Fruit fly (Drosophila melanogaster) whole organism, larva: ENCODE measurements around the gene CG31862.
A peak's percentile ranks its signal among the peaks of the same experiment; 100 is the strongest.

Experiments
- noc ChIP-seq: fragments of 200-800 bp; sonication (Bioruptor generic); optimal IDR thresholded peaks from 3 replicates; lab custom pipeline; 2019; ENCODE audit warnings: missing biosample characterization, mild to moderate bottlenecking, missing genetic modification characterization, moderate library complexity

CG31862 gene

DNA sequence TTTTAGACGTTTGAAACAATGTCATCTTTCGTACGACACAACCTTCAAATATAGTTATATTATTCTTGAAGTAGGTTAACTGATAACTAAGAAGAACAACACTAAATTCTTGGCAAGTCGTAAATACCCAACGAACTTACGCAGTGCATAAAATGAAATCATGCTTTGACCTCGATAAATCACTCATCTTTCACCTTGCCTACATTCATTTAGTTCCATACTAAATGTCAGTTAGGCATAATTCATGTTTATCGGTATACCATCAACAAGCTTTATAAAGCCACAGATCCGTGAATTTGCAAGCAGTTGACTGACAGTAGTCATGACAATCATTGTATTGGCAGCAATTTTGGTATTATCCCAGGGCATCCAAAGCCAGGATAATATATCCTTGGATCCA is at the start of gene CG31862:
CG31862 (plus strand) TSS at position 301 of the 400 bp plus-strand sequence.
- no peak for TF ChIP-seq noc

DNA sequence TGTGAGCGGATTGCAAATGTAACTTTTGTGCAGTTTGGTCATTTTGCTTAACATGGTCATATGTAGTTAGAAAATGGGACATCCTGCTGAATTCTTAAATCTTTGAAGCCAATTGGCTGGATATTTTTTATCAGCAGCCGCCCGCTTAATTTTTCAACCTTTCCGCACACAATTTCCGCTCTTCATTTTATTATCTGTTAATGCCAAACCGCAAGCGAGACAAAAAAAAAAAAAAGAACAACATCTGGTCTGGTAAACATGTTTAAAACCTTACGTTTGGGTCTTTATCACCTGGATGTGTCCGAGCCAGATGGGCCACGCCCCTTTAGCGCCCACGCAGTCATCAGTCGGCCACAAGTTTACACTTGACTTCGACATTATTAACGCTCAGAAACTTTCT is 48.4 kb upstream of the CG31862 start:
- no peak for TF ChIP-seq noc

DNA sequence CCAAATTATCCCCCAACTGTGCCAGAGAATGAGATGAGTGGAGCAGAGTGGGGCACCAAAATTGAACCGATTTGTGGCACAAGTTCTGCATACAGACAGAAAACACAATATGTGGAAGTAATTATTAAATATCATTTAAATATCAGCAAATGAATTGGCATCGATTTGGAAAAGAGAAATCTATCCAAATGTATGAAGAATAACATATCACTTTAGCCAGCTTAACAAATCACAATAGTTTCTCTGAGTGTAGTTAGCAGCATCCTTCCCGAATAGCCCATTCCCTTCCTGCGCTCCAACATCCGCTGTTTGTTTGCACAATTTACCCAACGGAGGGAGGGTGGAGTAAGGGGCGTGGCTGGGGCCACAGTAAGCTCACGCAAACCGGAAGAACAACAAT is 23.8 kb upstream of the CG31862 start:
- TF ChIP-seq noc: no peak

DNA sequence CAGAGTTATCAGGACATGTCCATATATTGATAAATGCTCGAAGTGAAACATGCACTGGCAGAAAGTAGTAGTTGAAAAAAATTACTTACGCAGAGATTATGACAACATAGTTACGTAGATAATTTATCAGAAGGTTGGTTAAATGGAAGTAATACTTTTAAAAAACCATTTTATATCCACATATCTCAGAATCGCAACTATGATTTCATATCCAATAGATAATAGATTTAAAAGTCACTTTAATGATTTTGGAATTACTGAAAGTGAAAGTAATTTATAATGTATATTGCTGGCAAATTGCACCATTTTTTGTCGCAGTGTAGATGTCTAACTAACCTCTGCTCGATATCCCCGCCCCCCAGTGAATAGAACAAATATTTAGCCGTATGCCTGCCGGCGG is 1.5 kb upstream of the CG31862 start:
- no peak for TF ChIP-seq noc

DNA sequence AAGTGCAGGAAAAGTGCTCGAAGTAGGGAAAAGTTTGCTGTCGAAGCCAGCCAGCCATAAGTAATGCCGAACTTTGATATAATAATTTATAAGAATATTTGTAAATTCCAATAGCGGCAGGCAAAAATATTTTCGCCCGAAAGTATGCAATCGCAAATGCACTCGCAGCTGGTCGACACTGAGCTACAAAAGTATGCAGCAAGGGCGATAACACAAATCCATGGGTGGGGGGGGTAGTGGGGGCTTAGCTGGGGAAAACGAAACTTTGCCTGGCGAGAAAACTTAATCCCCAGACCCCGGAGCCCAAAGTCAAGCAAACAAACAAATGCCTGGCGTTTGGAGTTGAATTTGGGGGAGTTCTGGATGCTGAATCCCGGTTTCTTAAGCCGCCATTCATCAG is 3.1 kb downstream of the CG31862 start:
- no peak for TF ChIP-seq noc

DNA sequence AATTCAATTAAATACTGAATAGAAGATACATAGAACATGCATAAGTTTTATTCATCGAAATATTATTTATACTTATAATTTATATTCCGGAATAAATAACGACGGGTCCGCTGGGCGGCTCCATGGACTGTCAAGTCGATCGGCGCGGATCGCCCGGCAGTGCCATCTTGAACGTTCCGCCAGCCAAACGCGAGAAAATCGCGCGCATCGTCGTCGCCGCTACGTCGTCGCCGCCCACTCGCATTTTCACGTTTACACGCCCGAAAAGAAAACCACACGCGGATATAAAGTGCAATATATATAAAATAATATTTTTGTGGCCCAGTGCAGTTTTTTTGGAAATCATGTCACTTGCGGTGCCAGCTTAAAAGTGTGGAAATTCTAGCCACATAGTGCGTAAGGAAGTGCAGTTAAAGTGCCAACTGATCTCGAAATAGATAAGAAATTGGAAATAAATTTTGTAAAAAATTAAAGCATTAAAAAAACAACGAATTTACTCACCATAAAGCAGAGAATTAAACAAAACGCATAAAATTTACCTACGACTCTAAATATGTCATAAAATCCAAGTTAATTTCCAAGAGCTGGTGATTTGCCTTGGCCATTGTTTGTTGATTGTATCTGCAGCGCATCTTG is 5.1 kb downstream of the CG31862 start, which contains the start of the genes bru2 and CG43813:
bru2 (plus strand) TSS at position 586 of the 636 bp plus-strand sequence.
CG43813 (minus strand) TSS at position 633 of the 636 bp plus-strand sequence.
- no peak for TF ChIP-seq noc

DNA sequence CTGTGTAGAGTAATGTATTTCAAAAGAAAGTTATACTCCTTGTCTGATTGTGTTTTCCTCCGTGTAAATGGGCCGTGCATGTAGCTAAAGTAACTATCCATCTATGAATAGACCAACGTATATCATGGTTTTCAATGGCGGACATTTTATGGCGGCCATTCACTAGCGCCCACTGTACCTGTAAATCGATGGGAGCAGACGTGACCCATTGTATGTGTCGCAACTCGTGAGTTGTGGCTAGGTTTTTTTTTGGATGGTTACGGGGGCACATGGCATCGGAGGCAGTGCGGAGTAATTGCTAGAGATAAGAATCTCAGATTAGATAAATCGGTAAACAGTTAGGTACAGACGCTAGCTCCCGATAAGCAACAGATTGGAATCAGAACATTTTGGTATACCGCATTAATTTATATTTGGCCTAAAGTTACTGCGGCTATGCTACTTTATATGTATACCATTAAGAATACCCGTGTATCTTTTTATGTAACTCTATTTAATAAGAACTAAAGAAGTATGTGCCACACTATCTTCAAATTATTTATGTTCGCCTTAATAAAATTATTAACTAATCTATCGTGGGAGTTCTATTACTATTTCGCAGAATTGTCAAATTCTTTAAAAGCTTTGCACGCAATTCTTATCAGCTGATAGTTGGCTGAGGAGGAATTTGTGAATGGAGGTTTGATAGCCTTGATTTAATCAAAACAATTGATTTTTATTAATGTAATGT is 7.7 kb downstream of the CG31862 start:
- peak; percentile 4 for TF ChIP-seq noc

DNA sequence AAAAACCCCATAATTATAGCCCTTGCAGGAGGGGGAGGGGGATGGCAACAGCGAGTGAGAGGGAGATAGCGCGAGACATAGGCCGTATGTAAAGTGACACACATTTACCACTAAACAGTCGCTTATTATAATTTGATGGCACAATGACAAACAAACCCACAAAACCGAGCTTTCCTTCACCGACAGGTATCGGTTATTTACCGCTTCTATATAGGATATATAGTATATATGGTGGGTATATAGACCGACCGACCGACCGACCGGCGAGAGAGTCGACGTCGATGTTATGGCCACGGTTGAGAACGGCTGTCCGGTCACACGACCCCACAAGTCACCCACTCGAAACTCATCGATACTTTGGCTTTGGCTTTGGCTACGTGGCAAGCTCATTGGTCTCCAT is 8.4 kb downstream of the CG31862 start:
- no peak for TF ChIP-seq noc

DNA sequence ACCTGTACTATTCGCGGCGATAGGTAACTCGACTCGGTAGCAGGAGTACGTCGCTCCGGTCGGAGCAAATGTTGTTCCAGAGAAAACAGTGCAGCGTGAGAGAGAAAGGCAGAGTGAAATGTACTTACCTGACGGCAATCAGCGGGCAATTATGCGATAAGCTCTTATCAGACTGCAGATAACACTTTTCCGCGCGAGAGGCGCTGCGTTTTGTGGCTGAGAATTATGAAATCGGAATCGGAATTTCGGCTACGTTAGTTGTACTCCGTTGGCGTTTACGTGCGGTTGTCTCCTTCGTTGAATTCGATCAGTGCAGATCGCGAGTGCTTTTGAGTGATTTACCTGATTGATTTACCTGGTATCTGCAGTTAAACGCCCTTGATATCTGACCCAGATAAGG is 9.2 kb downstream of the CG31862 start:
- no peak for TF ChIP-seq noc

DNA sequence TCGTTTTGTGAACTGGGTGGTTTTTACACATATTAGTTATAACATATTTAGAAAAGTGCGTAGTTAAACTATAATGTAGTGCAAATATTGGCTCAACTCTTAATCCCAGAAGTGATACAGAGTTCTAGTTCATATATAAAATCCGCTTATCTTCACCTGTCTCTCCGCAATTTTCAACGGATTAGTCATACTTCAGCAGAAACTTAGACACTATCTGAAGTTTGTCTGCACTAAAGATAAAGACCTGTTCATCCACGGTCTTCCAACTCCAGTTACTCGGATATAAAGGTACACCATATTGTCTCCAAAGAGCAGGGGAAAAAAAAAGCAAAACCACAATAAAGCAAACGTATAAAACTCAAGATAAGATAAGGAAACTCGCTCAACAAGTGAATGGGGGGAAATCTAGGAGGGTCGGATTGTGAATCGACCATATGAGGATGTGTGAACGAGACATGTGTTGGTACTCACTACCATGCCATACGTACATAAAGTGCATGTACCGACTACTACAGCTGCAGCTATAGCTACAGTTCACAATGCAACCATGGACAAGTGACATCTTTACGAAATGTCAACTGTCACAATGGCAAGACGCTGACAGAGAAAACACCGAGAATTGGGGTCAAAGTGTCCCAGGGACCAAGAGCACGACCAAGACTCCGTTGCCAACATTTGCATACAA is 9.9 kb downstream of the CG31862 start:
- TF ChIP-seq noc: no peak

DNA sequence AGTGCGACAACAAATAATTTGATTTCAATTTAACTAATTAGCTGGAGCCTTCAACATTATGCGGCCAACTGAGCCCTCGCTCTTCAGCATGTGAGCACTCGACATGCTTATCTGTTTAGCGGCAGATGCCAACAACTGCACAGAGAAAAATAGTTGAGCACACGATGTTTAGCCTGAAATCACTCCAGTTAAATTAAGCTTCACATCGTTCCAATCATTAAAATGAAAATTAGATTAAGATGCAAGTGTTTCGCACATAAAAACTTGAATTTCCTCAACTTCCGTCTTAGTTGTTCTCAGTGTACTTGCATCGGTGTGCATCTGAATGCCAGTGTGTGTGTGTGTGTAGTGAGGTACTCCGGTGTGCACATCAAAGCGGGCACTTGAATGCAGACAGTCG is 12.2 kb downstream of the CG31862 start:
- no peak for TF ChIP-seq noc

DNA sequence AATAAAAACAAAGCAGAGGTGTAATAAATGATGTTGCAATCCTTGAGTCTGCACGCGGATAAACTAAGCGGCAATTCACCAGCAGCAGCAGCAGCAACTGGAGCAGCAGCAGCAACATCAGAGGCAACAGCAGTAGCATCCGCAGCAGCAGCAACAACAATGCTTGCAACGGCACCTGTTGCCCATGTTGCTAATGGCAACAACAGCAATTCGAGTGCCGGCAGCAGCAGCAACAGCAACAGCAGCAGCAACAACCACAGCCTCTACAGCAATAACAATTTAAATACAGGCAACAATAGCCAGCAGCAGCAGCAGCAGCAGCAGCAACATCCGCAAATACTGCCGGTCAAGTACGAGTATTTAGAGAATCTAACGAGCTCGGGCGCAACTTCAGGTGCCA is 13.3 kb downstream of the CG31862 start:
- no peak for TF ChIP-seq noc

DNA sequence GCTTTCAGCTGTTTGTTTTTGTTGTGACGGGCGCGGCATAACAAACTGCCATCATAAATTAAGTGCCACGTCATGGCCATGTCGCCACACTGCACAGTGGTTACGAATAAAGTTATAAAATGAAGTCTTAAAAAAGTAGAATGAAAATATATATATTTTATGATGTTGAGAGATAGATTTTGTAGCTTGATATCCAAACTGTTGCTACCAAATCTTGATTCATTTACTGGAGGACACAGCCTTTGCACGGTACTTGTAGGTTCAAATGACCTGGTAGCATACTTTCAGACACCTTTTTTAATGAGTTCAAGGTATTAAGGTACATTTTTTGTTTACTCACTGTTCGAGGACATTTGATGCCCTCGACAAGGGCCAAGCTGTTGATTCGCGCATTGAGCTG is 15.3 kb downstream of the CG31862 start:
- TF ChIP-seq noc: no peak

DNA sequence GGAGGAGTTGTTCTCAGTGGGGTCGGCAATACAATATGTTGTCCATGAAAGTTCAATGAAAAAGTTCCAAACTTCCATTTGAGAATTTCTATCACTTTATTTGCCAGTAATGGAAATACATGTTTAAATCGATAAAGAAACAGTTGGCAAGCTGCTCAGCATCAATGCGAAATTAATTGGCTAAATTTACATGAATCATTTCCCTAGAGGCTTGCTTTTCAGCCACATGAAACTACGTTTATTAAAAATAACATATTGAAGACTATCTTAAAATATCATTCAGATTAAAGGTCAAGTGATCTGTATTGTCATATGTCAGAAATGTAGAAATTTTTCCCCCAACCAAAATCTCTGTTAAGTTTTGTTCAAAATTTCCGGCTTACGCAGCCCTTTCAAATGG is 17.5 kb downstream of the CG31862 start, which contains the start of gene CG17010:
CG17010 (plus strand) TSS at position 301 of the 400 bp plus-strand sequence.
- TF ChIP-seq noc: no peak

DNA sequence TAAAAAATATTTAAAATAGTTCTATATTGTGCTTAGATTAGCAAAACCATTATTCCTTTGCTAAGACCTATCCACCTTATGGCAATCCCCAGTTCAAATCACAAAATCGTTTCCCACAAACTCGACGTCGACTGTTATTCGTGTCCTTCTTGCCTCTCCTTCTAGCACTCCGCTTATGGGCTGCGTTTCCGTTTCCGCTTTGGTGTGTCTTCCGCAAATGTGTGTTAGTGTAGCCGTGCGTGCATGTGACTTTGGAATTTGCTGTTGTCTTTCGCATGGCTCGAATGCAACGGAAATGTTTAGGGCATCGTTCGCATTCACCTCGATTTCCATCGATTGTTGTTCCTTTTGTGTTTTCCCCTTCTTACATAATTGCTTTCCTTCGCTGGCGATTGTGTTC is 24.6 kb downstream of the CG31862 start:
- no peak for TF ChIP-seq noc

DNA sequence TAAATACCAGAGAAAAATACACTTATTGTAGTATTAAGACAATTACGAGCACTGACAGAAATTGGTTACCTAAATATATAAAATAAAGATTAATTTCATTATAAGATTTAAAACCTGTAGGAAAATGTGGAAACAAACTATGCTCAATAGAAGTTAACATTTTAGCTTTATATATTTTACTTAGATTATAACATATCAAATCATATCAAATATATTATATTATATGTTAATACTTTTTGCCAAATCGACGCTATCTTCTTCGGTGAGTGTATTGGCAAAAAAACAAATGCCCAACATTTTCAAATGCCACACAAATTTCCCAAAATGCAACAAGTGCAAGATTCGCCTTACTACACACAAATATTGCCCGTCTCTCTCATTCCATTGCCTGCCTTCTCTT is 25.4 kb downstream of the CG31862 start:
- no peak for TF ChIP-seq noc

DNA sequence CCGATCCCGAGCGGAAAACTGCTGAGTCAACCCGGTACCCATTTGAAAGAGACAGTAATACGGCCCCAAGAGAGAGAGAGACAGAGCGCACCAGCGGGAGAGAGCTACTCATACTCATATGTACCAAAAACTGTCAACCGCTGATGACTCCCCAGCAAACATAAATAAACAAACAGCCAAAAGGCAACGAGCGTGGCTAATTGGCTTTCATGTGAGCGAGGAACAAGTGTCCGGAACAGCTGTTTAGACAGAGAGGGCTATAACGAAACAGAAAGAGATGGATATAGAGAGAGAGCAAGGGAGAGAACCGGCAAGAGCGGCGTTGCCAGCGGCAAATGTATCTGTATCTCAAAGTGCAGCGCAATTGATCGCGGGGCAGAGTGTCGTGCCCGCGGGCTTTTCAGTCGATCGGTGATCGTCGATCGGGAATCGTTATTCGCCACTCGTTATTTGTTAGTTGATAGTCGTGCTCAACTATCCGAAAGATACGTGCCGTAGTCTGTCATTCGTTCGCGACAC is 27.4 kb downstream of the CG31862 start:
- TF ChIP-seq noc: peak; percentile 30
